Worm (Caenorhabditis elegans): ENCODE results near the gene serp-1.1.
A peak's percentile ranks its signal among the peaks of the same experiment; 100 is the strongest.

The serp-1.1 gene

DNA sequence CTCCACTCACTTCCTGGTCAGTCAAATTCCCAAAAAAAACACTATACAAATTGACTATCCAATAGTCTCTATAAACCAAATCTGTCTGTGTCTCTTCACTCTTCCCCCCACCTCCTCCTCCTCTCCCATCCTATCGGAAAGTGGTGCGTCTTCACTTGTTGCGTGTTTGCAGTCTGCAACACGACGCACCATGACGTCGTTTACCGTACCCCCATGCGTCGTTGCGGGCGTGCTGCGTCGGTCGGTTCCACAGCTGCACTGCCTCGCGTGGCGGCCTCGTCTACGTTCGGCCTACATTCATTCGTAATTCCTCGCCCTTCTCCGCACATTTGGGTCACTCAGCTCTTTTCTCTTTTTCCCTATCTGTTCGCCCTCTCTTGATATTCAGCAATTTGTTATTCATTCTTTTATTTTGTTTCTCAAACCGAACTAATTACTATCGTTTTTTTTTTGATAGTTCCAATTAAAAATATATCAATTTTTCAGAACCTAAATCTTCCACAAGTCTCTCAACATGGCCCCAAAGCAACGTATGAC is at the start of gene serp-1.1 (continued):
- TF ChIP-seq php-3 (GFP tag; IDR thresholded peaks at IDR 0.05) (peak; percentile 91), lin-39 (tag; optimal IDR thresholded peaks at IDR 0.05) (peak; percentile 80), D1046.2 (GFP tag; IDR thresholded peaks at IDR 0.05) (peak; percentile 92), lin-1 (GFP tag; IDR thresholded peaks at IDR 0.05) (peak; percentile 99; the same call in 1 of the 2 replicates), mes-2 (tag; optimal IDR thresholded peaks at IDR 0.05; ENCODE audit: poor library complexity, severe bottlenecking) (peak; percentile 97), hlh-30 (tag; optimal IDR thresholded peaks at IDR 0.05; ENCODE audit: insufficient read depth) (peak; percentile 96), madf-5 (GFP tag; IDR thresholded peaks at IDR 0.05) (no peak; a peak in 1 of 4 replicates), zfp-2 (tag; optimal IDR thresholded peaks at IDR 0.05) (peak; percentile 83), daf-16 (GFP tag; optimal IDR thresholded peaks at IDR 0.05) (peak; percentile 94), daf-16 (tag; optimal IDR thresholded peaks at IDR 0.05) (peak; percentile 80), fkh-10 (GFP tag; optimal IDR thresholded peaks at IDR 0.05) (peak; percentile 96), ama-1 (optimal IDR thresholded peaks at IDR 0.05) (peak; percentile 30), ceh-62 (tag; optimal IDR thresholded peaks at IDR 0.05) (no peak), zfp-3 (GFP tag; conservative IDR thresholded peaks at IDR 0.05) (peak; percentile 96), mxl-2 (GFP tag; conservative IDR thresholded peaks at IDR 0.05) (peak; percentile 91), mxl-3 (GFP tag; optimal IDR thresholded peaks at IDR 0.05) (peak; percentile 100), spr-3 (GFP tag; optimal IDR thresholded peaks at IDR 0.05) (peak; percentile 97), lin-13 (GFP tag; optimal IDR thresholded peaks at IDR 0.05) (peak; percentile 99), lir-3 (tag; optimal IDR thresholded peaks at IDR 0.05) (peak; percentile 86), ceh-32 (tag; optimal IDR thresholded peaks at IDR 0.05; ENCODE audit: poor library complexity) (peak; percentile 82), duxl-1 (tag; optimal IDR thresholded peaks at IDR 0.05; ENCODE audit: poor library complexity) (peak; percentile 97), set-16 (GFP tag; IDR thresholded peaks at IDR 0.05) (peak; percentile 97), nhr-111 (GFP tag; optimal IDR thresholded peaks at IDR 0.05) (no peak), daf-12 (tag; optimal IDR thresholded peaks at IDR 0.05) (no peak), nhr-77 (tag; optimal IDR thresholded peaks at IDR 0.05) (peak; percentile 98), arid-1 (GFP tag; conservative IDR thresholded peaks at IDR 0.05) (peak; percentile 96), ceh-28 (tag; optimal IDR thresholded peaks at IDR 0.05) (peak; percentile 77), attf-4 (tag; optimal IDR thresholded peaks at IDR 0.05) (peak; percentile 56), mdt-29 (GFP tag; IDR thresholded peaks at IDR 0.05) (peak; percentile 92), snpc-1.2 (GFP tag; IDR thresholded peaks at IDR 0.05) (peak; percentile 70; the same call in 1 of the 2 replicates), Y48G9A.11 (GFP tag; IDR thresholded peaks at IDR 0.05) (peak; percentile 49; the same call in 1 of the 2 replicates), ceh-44 (GFP tag; IDR thresholded peaks at IDR 0.05) (peak; percentile 25; the same call in 1 of the 2 replicates), lin-29 (GFP tag; IDR thresholded peaks at IDR 0.05) (peak; percentile 95), R02D3.7 (tag; optimal IDR thresholded peaks at IDR 0.05) (no peak), nhr-11 (tag; optimal IDR thresholded peaks at IDR 0.05) (peak; percentile 96), F37D6.2 (tag; optimal IDR thresholded peaks at IDR 0.05) (peak; percentile 96), T20F7.1 (GFP tag; optimal IDR thresholded peaks at IDR 0.05) (peak; percentile 95), ceh-20 (GFP tag; IDR thresholded peaks at IDR 0.05) (peak; percentile 99), saeg-2 (GFP tag; IDR thresholded peaks at IDR 0.05) (peak; percentile 98), nhr-48 (tag; optimal IDR thresholded peaks at IDR 0.05) (peak; percentile 98), madf-9 (GFP tag; conservative IDR thresholded peaks at IDR 0.05) (peak; percentile 97), dmd-8 (GFP tag; IDR thresholded peaks at IDR 0.05) (peak; percentile 81), vab-7 (GFP tag; IDR thresholded peaks at IDR 0.05) (peak; percentile 93), ces-1 (GFP tag; optimal IDR thresholded peaks at IDR 0.05) (peak; percentile 32), T26A8.4 (GFP tag; IDR thresholded peaks at IDR 0.05) (peak; percentile 98), ceh-82 (tag; optimal IDR thresholded peaks at IDR 0.05) (no peak), nhr-102 (tag; optimal IDR thresholded peaks at IDR 0.05) (peak; percentile 98), unc-62 (GFP tag; optimal IDR thresholded peaks at IDR 0.05 in 1 of 2) (peak in 1 of 2 experiments; percentile 100), unc-62 (tag; optimal IDR thresholded peaks at IDR 0.05) (peak; percentile 68), hmg-1.1 (GFP tag; IDR thresholded peaks at IDR 0.05) (peak; percentile 99)

Data from whole organism, L4 larva.